Worm (Caenorhabditis elegans): ENCODE results near the gene rab-33.

Gene rab-33

ce11 chrIII:10524823-10525222 lies 21.2 kb upstream of the rab-33 start:
- TF ChIP-seq ztf-29 (GFP tag; IDR thresholded peaks at IDR 0.05), result no peak
- TF ChIP-seq tab-1 (GFP tag; IDR thresholded peaks at IDR 0.05), result no peak
- no peak for TF ChIP-seq T22C8.4 (GFP tag; IDR thresholded peaks at IDR 0.05)
- TF ChIP-seq med-1 (GFP tag; optimal IDR thresholded peaks at IDR 0.05; ENCODE audit: insufficient read depth), result no peak
- no peak for TF ChIP-seq ref-1 (GFP tag; conservative IDR thresholded peaks at IDR 0.05)
- no peak for TF ChIP-seq klf-2 (GFP tag; conservative IDR thresholded peaks at IDR 0.05)
- no peak for TF ChIP-seq ztf-23 (GFP tag; IDR thresholded peaks at IDR 0.05)
- no peak for TF ChIP-seq cog-1 (tag; optimal IDR thresholded peaks at IDR 0.05)
- no peak for TF ChIP-seq flt-1 (GFP tag; IDR thresholded peaks at IDR 0.05)

ce11 chrIII:10523025-10523424 lies 19.4 kb upstream of the rab-33 start:
- TF ChIP-seq ztf-23 (GFP tag; IDR thresholded peaks at IDR 0.05) (no peak), ztf-29 (GFP tag; IDR thresholded peaks at IDR 0.05) (no peak)

ce11 chrIII:10521219-10521618 lies 17.6 kb upstream of the rab-33 start:
- TF ChIP-seq ztf-23 (GFP tag; IDR thresholded peaks at IDR 0.05), result no peak
- peak; percentile 14; the same call in 1 of the 2 replicates for TF ChIP-seq ztf-29 (GFP tag; IDR thresholded peaks at IDR 0.05)

- no peak for TF ChIP-seq cog-1 (tag; optimal IDR thresholded peaks at IDR 0.05)
- no peak for TF ChIP-seq ref-1 (GFP tag; conservative IDR thresholded peaks at IDR 0.05)
- no peak for TF ChIP-seq tab-1 (GFP tag; IDR thresholded peaks at IDR 0.05)
- no peak for TF ChIP-seq flt-1 (GFP tag; IDR thresholded peaks at IDR 0.05)
- TF ChIP-seq klf-2 (GFP tag; conservative IDR thresholded peaks at IDR 0.05), result no peak
- no peak for TF ChIP-seq ztf-29 (GFP tag; IDR thresholded peaks at IDR 0.05)
- TF ChIP-seq ztf-23 (GFP tag; IDR thresholded peaks at IDR 0.05), result no peak
- TF ChIP-seq med-1 (GFP tag; optimal IDR thresholded peaks at IDR 0.05; ENCODE audit: insufficient read depth), result no peak
- TF ChIP-seq T22C8.4 (GFP tag; IDR thresholded peaks at IDR 0.05), result no peak
Observed at ce11 chrIII:10520523-10520922, 16.9 kb upstream of the rab-33 start, which contains the start of gene unc-49. TSS of gene unc-49 (plus strand) at chrIII:10520762.

ce11 chrIII:10519615-10520014 lies 16.0 kb upstream of the rab-33 start:
- TF ChIP-seq flt-1 (GFP tag; IDR thresholded peaks at IDR 0.05) (no peak), ztf-29 (GFP tag; IDR thresholded peaks at IDR 0.05) (no peak), ref-1 (GFP tag; conservative IDR thresholded peaks at IDR 0.05) (no peak), klf-2 (GFP tag; conservative IDR thresholded peaks at IDR 0.05) (no peak), ztf-23 (GFP tag; IDR thresholded peaks at IDR 0.05) (no peak), med-1 (GFP tag; optimal IDR thresholded peaks at IDR 0.05; ENCODE audit: insufficient read depth) (no peak), T22C8.4 (GFP tag; IDR thresholded peaks at IDR 0.05) (no peak), cog-1 (tag; optimal IDR thresholded peaks at IDR 0.05) (no peak), tab-1 (GFP tag; IDR thresholded peaks at IDR 0.05) (no peak)

ce11 chrIII:10518884-10519283 lies 15.2 kb upstream of the rab-33 start:
- TF ChIP-seq tab-1 (GFP tag; IDR thresholded peaks at IDR 0.05) (no peak), klf-2 (GFP tag; conservative IDR thresholded peaks at IDR 0.05) (no peak), cog-1 (tag; optimal IDR thresholded peaks at IDR 0.05) (no peak), flt-1 (GFP tag; IDR thresholded peaks at IDR 0.05) (no peak), T22C8.4 (GFP tag; IDR thresholded peaks at IDR 0.05) (no peak), ref-1 (GFP tag; conservative IDR thresholded peaks at IDR 0.05) (no peak), ztf-23 (GFP tag; IDR thresholded peaks at IDR 0.05) (no peak), med-1 (GFP tag; optimal IDR thresholded peaks at IDR 0.05; ENCODE audit: insufficient read depth) (no peak), ztf-29 (GFP tag; IDR thresholded peaks at IDR 0.05) (no peak)

ce11 chrIII:10515751-10516150 lies 12.1 kb upstream of the rab-33 start:
- TF ChIP-seq ztf-29 (GFP tag; IDR thresholded peaks at IDR 0.05), result no peak

ce11 chrIII:10512570-10512969 lies 8.9 kb upstream of the rab-33 start:
- TF ChIP-seq cog-1 (tag; optimal IDR thresholded peaks at IDR 0.05) (no peak), flt-1 (GFP tag; IDR thresholded peaks at IDR 0.05) (no peak), med-1 (GFP tag; optimal IDR thresholded peaks at IDR 0.05; ENCODE audit: insufficient read depth) (no peak), ref-1 (GFP tag; conservative IDR thresholded peaks at IDR 0.05) (no peak), ztf-23 (GFP tag; IDR thresholded peaks at IDR 0.05) (no peak), klf-2 (GFP tag; conservative IDR thresholded peaks at IDR 0.05) (no peak), T22C8.4 (GFP tag; IDR thresholded peaks at IDR 0.05) (no peak), ztf-29 (GFP tag; IDR thresholded peaks at IDR 0.05) (no peak), tab-1 (GFP tag; IDR thresholded peaks at IDR 0.05) (no peak)

ce11 chrIII:10506699-10507248 lies 3.1 kb upstream of the rab-33 start, which contains the start of the genes sip-1 and sly-1:
TSS of gene sip-1 (minus strand) at chrIII:10506801.
TSS of gene sly-1 (plus strand) at chrIII:10507058.
- no peak for TF ChIP-seq T22C8.4 (GFP tag; IDR thresholded peaks at IDR 0.05)
- TF ChIP-seq klf-2 (GFP tag; conservative IDR thresholded peaks at IDR 0.05), result no peak
- TF ChIP-seq cog-1 (tag; optimal IDR thresholded peaks at IDR 0.05), result no peak
- TF ChIP-seq ref-1 (GFP tag; conservative IDR thresholded peaks at IDR 0.05), result no peak
- no peak for TF ChIP-seq ztf-23 (GFP tag; IDR thresholded peaks at IDR 0.05)
- no peak for TF ChIP-seq flt-1 (GFP tag; IDR thresholded peaks at IDR 0.05)
- no peak for TF ChIP-seq tab-1 (GFP tag; IDR thresholded peaks at IDR 0.05)
- no peak for TF ChIP-seq med-1 (GFP tag; optimal IDR thresholded peaks at IDR 0.05; ENCODE audit: insufficient read depth)
- no peak for TF ChIP-seq ztf-29 (GFP tag; IDR thresholded peaks at IDR 0.05)

ce11 chrIII:10505943-10506698 lies 2.5 kb upstream of the rab-33 start:
- TF ChIP-seq med-1 (GFP tag; optimal IDR thresholded peaks at IDR 0.05; ENCODE audit: insufficient read depth), result no peak
- TF ChIP-seq ztf-29 (GFP tag; IDR thresholded peaks at IDR 0.05), result no peak
- no peak for TF ChIP-seq cog-1 (tag; optimal IDR thresholded peaks at IDR 0.05)

Data from whole organism, midembryonic.